Worm (Caenorhabditis elegans) whole organism, L4 larva: ENCODE measurements around the gene aakg-3.

Experiments
- D1046.2 ChIP-seq: fragments of 200-800 bp; sonication (Bioruptor generic); IDR thresholded peaks from 2 replicates; pipeline ENCODE4 v1.3.6; 2022; ENCODE audit warnings: missing genetic modification characterization, missing compliant biosample characterization
- F10B5.3 ChIP-seq: sonication (generic microtip); optimal IDR thresholded peaks from 2 replicates; lab custom pipeline; 2016; ENCODE audit warnings: mild to moderate bottlenecking, missing genetic modification characterization, missing compliant biosample characterization
- F26F4.8 ChIP-seq: fragments of 200-800 bp; sonication (Bioruptor generic); conservative IDR thresholded peaks from 2 replicates; pipeline ENCODE4 v1.3.6; 2022; ENCODE audit warnings: missing genetic modification characterization, missing compliant biosample characterization
- F44E2.7 ChIP-seq: fragments of 200-800 bp; sonication (Bioruptor generic); IDR thresholded peaks from 2 replicates; pipeline ENCODE4 v2.1.2; 2022; ENCODE audit warnings: missing genetic modification characterization, missing compliant biosample characterization
- F49E8.2 ChIP-seq: sonication (generic microtip); optimal IDR thresholded peaks from 2 replicates; lab custom pipeline; 2016; ENCODE audit warnings: missing compliant biosample characterization, mild to moderate bottlenecking, missing genetic modification characterization, borderline replicate concordance
- T20F7.1 ChIP-seq: fragments of 200-800 bp; sonication (Bioruptor generic); optimal IDR thresholded peaks from 2 replicates; lab custom pipeline; 2018; ENCODE audit warnings: mild to moderate bottlenecking, missing genetic modification characterization, missing compliant biosample characterization
- Y105C5A.15 ChIP-seq: fragments of 200-800 bp; sonication (Bioruptor generic); IDR thresholded peaks from 2 replicates; pipeline ENCODE4 v1.3.6; 2022; ENCODE audit warnings: missing genetic modification characterization, missing compliant biosample characterization
- Y48G9A.11 ChIP-seq: fragments of 200-800 bp; sonication (Bioruptor generic); IDR thresholded peaks from 2 replicates; pipeline ENCODE4 v1.3.6; 2022; ENCODE audit warnings: missing genetic modification reagents, missing genetic modification characterization, missing compliant biosample characterization
- aha-1 ChIP-seq: fragments of 150-350 bp; peaks from one replicate; lab custom pipeline; 2014; ENCODE audit warnings: missing biosample characterization, missing genetic modification characterization
- ceh-62 ChIP-seq: sonication (generic microtip); optimal IDR thresholded peaks from 2 replicates; lab custom pipeline; 2017; ENCODE audit warnings: missing biosample characterization, missing genetic modification characterization
- ctbp-1 ChIP-seq: fragments of 200-800 bp; sonication (Bioruptor generic); IDR thresholded peaks from 2 replicates; pipeline ENCODE4 v1.3.6; 2022; ENCODE audit warnings: missing genetic modification reagents, missing genetic modification characterization, missing compliant biosample characterization
- daf-12 ChIP-seq: fragments of 150-350 bp; optimal IDR thresholded peaks from 2 replicates; lab custom pipeline; 2014; ENCODE audit warnings: missing biosample characterization, missing genetic modification reagents, missing genetic modification characterization
- daf-16 ChIP-seq, 3 experiments: sonication (generic microtip); optimal IDR thresholded peaks; 2 replicates each; lab custom pipeline; 2016 to 2017; ENCODE audit warnings: missing genetic modification characterization in 3 of 3, missing genetic modification reagents in 3 of 3, mild to moderate bottlenecking in 2 of 3, missing compliant biosample characterization in 2 of 3, missing biosample characterization in 1 of 3, moderate library complexity in 1 of 3
- duxl-1 ChIP-seq: sonication (generic microtip); optimal IDR thresholded peaks from 2 replicates; lab custom pipeline; 2016; ENCODE audit warnings: mild to moderate bottlenecking, missing genetic modification characterization, moderate library complexity, missing compliant biosample characterization; ENCODE audit not compliant: poor library complexity
- egl-27 ChIP-seq: sonication (generic microtip); optimal IDR thresholded peaks from 3 replicates; lab custom pipeline; 2017; ENCODE audit warnings: missing biosample characterization, missing genetic modification reagents, missing genetic modification characterization
- egl-43 ChIP-seq: fragments of 200-800 bp; sonication (Bioruptor generic); IDR thresholded peaks from 2 replicates; pipeline ENCODE4 v1.3.6; 2022; ENCODE audit warnings: missing genetic modification reagents, missing genetic modification characterization, missing compliant biosample characterization
- fkh-10 ChIP-seq: fragments of 150-350 bp; optimal IDR thresholded peaks from 2 replicates; lab custom pipeline; 2014; ENCODE audit warnings: missing biosample characterization, missing genetic modification reagents, missing genetic modification characterization
- gei-8 ChIP-seq: fragments of 200-800 bp; sonication (Bioruptor generic); optimal IDR thresholded peaks from 2 replicates; lab custom pipeline; 2018; ENCODE audit warnings: mild to moderate bottlenecking, missing genetic modification characterization, missing compliant biosample characterization
- hif-1 ChIP-seq, 2 experiments: sonication (generic microtip); optimal IDR thresholded peaks; 2 replicates each; lab custom pipeline; 2016 to 2017; ENCODE audit warnings: missing compliant biosample characterization in 2 of 2, missing genetic modification characterization in 2 of 2, missing genetic modification reagents in 2 of 2, missing genotype in 2 of 2, mild to moderate bottlenecking in 1 of 2
- hmg-1.1 ChIP-seq: fragments of 200-800 bp; sonication (Bioruptor generic); IDR thresholded peaks from 2 replicates; pipeline ENCODE4 v1.3.6; 2022; ENCODE audit warnings: missing genetic modification reagents, missing genetic modification characterization, missing compliant biosample characterization
- lim-7 ChIP-seq: fragments of 200-800 bp; sonication (Bioruptor generic); IDR thresholded peaks from 2 replicates; pipeline ENCODE4 v1.3.6; 2022; ENCODE audit warnings: missing genetic modification characterization, missing compliant biosample characterization
- lin-1 ChIP-seq: fragments of 200-800 bp; sonication (Bioruptor generic); IDR thresholded peaks from 2 replicates; pipeline ENCODE4 v1.3.6; 2022; ENCODE audit warnings: missing genetic modification reagents, missing genetic modification characterization, missing compliant biosample characterization
- lin-29 ChIP-seq: fragments of 200-800 bp; sonication (Bioruptor generic); IDR thresholded peaks from 2 replicates; pipeline ENCODE4 v1.3.6; 2022; ENCODE audit warnings: missing genetic modification reagents, missing genetic modification characterization, missing compliant biosample characterization
- lin-39 ChIP-seq: fragments of 150-350 bp; optimal IDR thresholded peaks from 2 replicates; lab custom pipeline; 2014; ENCODE audit warnings: missing biosample characterization, missing genetic modification reagents, missing genetic modification characterization
- lsy-2 ChIP-seq, 2 experiments: fragments of 150-350 bp in 1 of 2; sonication (generic microtip) in 1 of 2; optimal IDR thresholded peaks; 2 replicates each; lab custom pipeline; 2014 to 2017; ENCODE audit warnings: missing biosample characterization in 2 of 2, missing genetic modification characterization in 2 of 2
- madf-5 ChIP-seq, 2 experiments: fragments of 200-800 bp; sonication (Bioruptor generic); IDR thresholded peaks; 2 replicates each; pipeline ENCODE4 v1.3.6; 2022; ENCODE audit warnings: missing compliant biosample characterization in 2 of 2, missing genetic modification characterization in 2 of 2
- mdt-29 ChIP-seq: fragments of 200-800 bp; sonication (Bioruptor generic); IDR thresholded peaks from 2 replicates; pipeline ENCODE4 v1.3.6; 2022; ENCODE audit warnings: missing genetic modification reagents, missing genetic modification characterization, missing compliant biosample characterization
- mep-1 ChIP-seq: fragments of 150-350 bp; sonication (generic microtip); optimal IDR thresholded peaks from 3 replicates; lab custom pipeline; 2014; ENCODE audit warnings: missing biosample characterization, missing genetic modification characterization
- mxl-3 ChIP-seq: fragments of 200-800 bp; sonication (Bioruptor generic); optimal IDR thresholded peaks from 2 replicates; lab custom pipeline; 2018; ENCODE audit warnings: mild to moderate bottlenecking, missing genetic modification characterization, missing compliant biosample characterization
- nhr-10 ChIP-seq: fragments of 150-350 bp; optimal IDR thresholded peaks from 2 replicates; lab custom pipeline; 2014; ENCODE audit warnings: missing biosample characterization, missing genetic modification characterization
- nhr-111 ChIP-seq: fragments of 200-800 bp; sonication (Bioruptor generic); optimal IDR thresholded peaks from 2 replicates; lab custom pipeline; 2018; ENCODE audit warnings: mild to moderate bottlenecking, missing genetic modification characterization, missing compliant biosample characterization
- nhr-237 ChIP-seq: sonication (generic microtip); optimal IDR thresholded peaks from 2 replicates; lab custom pipeline; 2017; ENCODE audit warnings: missing biosample characterization, missing genetic modification characterization
- php-3 ChIP-seq: fragments of 200-800 bp; sonication (Bioruptor generic); IDR thresholded peaks from 2 replicates; pipeline ENCODE4 v1.3.6; 2022; ENCODE audit warnings: missing genetic modification reagents, missing genetic modification characterization, missing compliant biosample characterization
- rbr-2 ChIP-seq: sonication (generic microtip); optimal IDR thresholded peaks from 2 replicates; lab custom pipeline; 2016; ENCODE audit warnings: missing genotype, missing genetic modification characterization, missing compliant biosample characterization
- saeg-2 ChIP-seq: fragments of 200-800 bp; sonication (Bioruptor generic); IDR thresholded peaks from 2 replicates; pipeline ENCODE4 v1.3.6; 2022; ENCODE audit warnings: missing genetic modification reagents, missing genetic modification characterization, missing compliant biosample characterization
- sdz-12 ChIP-seq: fragments of 200-800 bp; sonication (Bioruptor generic); optimal IDR thresholded peaks from 2 replicates; lab custom pipeline; 2018; ENCODE audit warnings: mild to moderate bottlenecking, missing genetic modification characterization, missing compliant biosample characterization
- set-16 ChIP-seq: fragments of 200-800 bp; sonication (Bioruptor generic); IDR thresholded peaks from 2 replicates; pipeline ENCODE4 v1.3.6; 2022; ENCODE audit warnings: missing genetic modification reagents, missing genetic modification characterization, missing compliant biosample characterization
- skn-1 ChIP-seq: fragments of 150-350 bp; optimal IDR thresholded peaks from 2 replicates; lab custom pipeline; 2014; ENCODE audit warnings: missing biosample characterization, missing genetic modification characterization
- spr-3 ChIP-seq: fragments of 200-800 bp; sonication (Bioruptor generic); optimal IDR thresholded peaks from 2 replicates; lab custom pipeline; 2018; ENCODE audit warnings: mild to moderate bottlenecking, missing genetic modification characterization, missing compliant biosample characterization
- tag-97 ChIP-seq: fragments of 200-800 bp; sonication (Bioruptor generic); IDR thresholded peaks from 2 replicates; pipeline ENCODE4 v1.3.6; 2022; ENCODE audit warnings: missing genetic modification characterization, missing compliant biosample characterization
- tra-1 ChIP-seq: fragments of 200-800 bp; sonication (Bioruptor generic); IDR thresholded peaks from 2 replicates; pipeline ENCODE4 v1.3.6; 2022; ENCODE audit warnings: missing genetic modification reagents, missing genetic modification characterization, missing compliant biosample characterization
- unc-130 ChIP-seq: sonication (generic microtip); optimal IDR thresholded peaks from 2 replicates; lab custom pipeline; 2016; ENCODE audit warnings: missing genetic modification reagents, missing genetic modification characterization, missing compliant biosample characterization
- unc-62 ChIP-seq, 3 experiments: fragments of 150-350 bp in 1 of 3; sonication (generic microtip); optimal IDR thresholded peaks in 2 of 3; peaks in 1 of 3; 1 replicate in 1 of 3; 2 replicates in 2 of 3; lab custom pipeline; 2014 to 2017; ENCODE audit warnings: missing biosample characterization in 3 of 3, missing genetic modification characterization in 3 of 3, missing genetic modification reagents in 3 of 3, missing genotype in 1 of 3
- zip-11 ChIP-seq: fragments of 200-800 bp; sonication (Bioruptor generic); IDR thresholded peaks from 2 replicates; pipeline ENCODE4 v1.3.6; 2022; ENCODE audit warnings: missing genetic modification characterization, missing compliant biosample characterization
- zip-2 ChIP-seq: fragments of 150-350 bp; optimal IDR thresholded peaks from 2 replicates; lab custom pipeline; 2014; ENCODE audit warnings: missing biosample characterization, missing genetic modification characterization
- ztf-11 ChIP-seq: fragments of 150-350 bp; optimal IDR thresholded peaks from 2 replicates; lab custom pipeline; 2014; ENCODE audit warnings: missing biosample characterization, missing genetic modification characterization

aakg-3 gene

ce11 chrX:3022330-3023088 is 46.3 kb downstream of the aakg-3 start:
- TF ChIP-seq lin-29 (GFP tag; lab: Robert Waterston, UW) (no peak), ztf-11 (tag; lab: Kevin White, UChicago) (no peak), hif-1 (tag; optimal IDR thresholded peaks at IDR 0.05; lab: Kevin White, UChicago) (peak in 1 of 2 experiments; percentile 97), F44E2.7 (GFP tag; lab: Robert Waterston, UW) (no peak), lin-1 (no peak), T20F7.1 (GFP tag; lab: Kevin White, UChicago) (no peak), saeg-2 (GFP tag; lab: Robert Waterston, UW) (no peak), ctbp-1 (GFP tag; lab: Robert Waterston, UW) (no peak), F10B5.3 (no peak), set-16 (GFP tag; lab: Robert Waterston, UW) (no peak), hmg-1.1 (GFP tag; lab: Robert Waterston, UW) (0 out of 2 replicates have a peak, but pooled peaks have one; percentile 18), tra-1 (0 out of 2 replicates have a peak, but pooled peaks have one; percentile 14), php-3 (GFP tag; lab: Robert Waterston, UW) (no peak), mdt-29 (no peak), F26F4.8 (GFP tag; lab: Robert Waterston, UW) (no peak), egl-27 (tag; lab: Kevin White, UChicago) (no peak), mep-1 (tag; lab: Kevin White, UChicago) (peak; percentile 30), madf-5 (GFP tag; IDR thresholded peaks at IDR 0.05; lab: Robert Waterston, UW) (no peak), sdz-12 (GFP tag; lab: Kevin White, UChicago) (no peak), duxl-1 (tag; lab: Kevin White, UChicago) (no peak), fkh-10 (GFP tag; lab: Kevin White, UChicago) (no peak), rbr-2 (tag; lab: Kevin White, UChicago) (no peak), zip-2 (no peak), ceh-62 (tag; lab: Kevin White, UChicago) (no peak), egl-43 (GFP tag; lab: Robert Waterston, UW) (no peak), nhr-111 (GFP tag; lab: Kevin White, UChicago) (no peak), aha-1 (peak; percentile 100), lsy-2 (tag; optimal IDR thresholded peaks at IDR 0.05; lab: Kevin White, UChicago) (peak in 1 of 2 experiments; percentile 34), skn-1 (no peak), gei-8 (no peak), tag-97 (GFP tag; lab: Robert Waterston, UW) (no peak), D1046.2 (no peak), F49E8.2 (tag; lab: Kevin White, UChicago) (no peak), unc-130 (GFP tag; lab: Kevin White, UChicago) (no peak), lin-39 (tag; lab: Kevin White, UChicago) (no peak), nhr-237 (tag; lab: Kevin White, UChicago) (no peak)
- TF ChIP-seq, all 104 proteins: peak for 6

DNA sequence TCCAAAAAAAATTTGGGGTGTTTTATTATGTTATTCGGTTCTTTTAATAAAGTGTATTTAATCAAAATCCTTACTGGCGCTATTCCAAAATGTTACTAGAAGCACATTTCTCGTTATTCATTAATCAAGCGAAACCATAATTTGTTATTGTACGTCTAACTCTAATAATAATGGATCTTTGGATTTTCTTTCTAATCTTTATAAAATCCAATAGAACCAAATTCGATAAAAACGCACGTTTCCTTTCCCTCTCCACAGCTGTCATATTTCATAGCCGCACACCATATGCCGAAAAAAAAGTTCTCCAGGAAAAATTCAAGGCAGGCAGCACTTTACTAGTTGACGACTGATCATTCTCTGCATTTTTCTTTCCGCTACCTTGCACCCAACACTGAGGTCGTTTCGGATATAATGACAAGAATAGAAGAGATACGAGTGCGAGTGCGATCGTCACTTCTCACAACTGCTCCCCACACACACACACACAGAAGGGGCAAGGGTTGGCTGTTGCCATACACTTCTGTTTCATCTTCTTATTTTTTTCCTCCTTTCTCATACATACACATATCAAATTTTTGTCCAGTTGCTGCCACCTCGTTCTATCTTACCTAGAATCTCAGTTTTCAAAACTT is 47.4 kb downstream of the aakg-3 start:
- TF ChIP-seq skn-1 (no peak), Y48G9A.11 (no peak), spr-3 (GFP tag; lab: Kevin White, UChicago) (no peak), zip-11 (GFP tag; lab: Robert Waterston, UW) (no peak), nhr-111 (GFP tag; lab: Kevin White, UChicago) (no peak), daf-16 (GFP tag; optimal IDR thresholded peaks at IDR 0.05; lab: Kevin White, UChicago) (no peak), daf-16 (tag; optimal IDR thresholded peaks at IDR 0.05; lab: Kevin White, UChicago) (no peak), hif-1 (tag; optimal IDR thresholded peaks at IDR 0.05; lab: Kevin White, UChicago) (peak in 1 of 2 experiments; percentile 50), lim-7 (GFP tag; lab: Robert Waterston, UW) (no peak), lsy-2 (tag; optimal IDR thresholded peaks at IDR 0.05; lab: Kevin White, UChicago) (peak in 1 of 2 experiments; percentile 27), daf-12 (tag; lab: Kevin White, UChicago) (no peak), mxl-3 (GFP tag; lab: Kevin White, UChicago) (peak; percentile 26), ceh-62 (tag; lab: Kevin White, UChicago) (no peak), mep-1 (tag; lab: Kevin White, UChicago) (peak; percentile 4), Y105C5A.15 (no peak), nhr-10 (tag; lab: Kevin White, UChicago) (no peak), duxl-1 (tag; lab: Kevin White, UChicago) (no peak), hmg-1.1 (GFP tag; lab: Robert Waterston, UW) (0 out of 2 replicates have a peak, but pooled peaks have one; percentile 21), aha-1 (peak; percentile 48), unc-62 (GFP tag; optimal IDR thresholded peaks at IDR 0.05 in 1 of 2; lab: Kevin White, UChicago) (peak in 1 of 2 experiments; percentile 68), unc-62 (tag; optimal IDR thresholded peaks at IDR 0.05; lab: Kevin White, UChicago) (no peak)
